Fruit fly (Drosophila melanogaster) whole organism, embryonic: ENCODE data around the gene beat-IIa.

Experiments used
- CG10462 ChIP-seq: fragments of 200-800 bp; sonication (Bioruptor generic); optimal IDR thresholded peaks from 2 replicates; lab custom pipeline; 2016; ENCODE audit warnings: missing biosample characterization, missing genetic modification characterization
- CG11560 ChIP-seq: fragments of 200-800 bp; sonication (Bioruptor generic); IDR thresholded peaks from 3 replicates; pipeline ENCODE4 v1.3.6; 2022; ENCODE audit warnings: missing biosample characterization, missing genetic modification characterization
- CG12659 ChIP-seq: fragments of 200-800 bp; sonication (Bioruptor generic); optimal IDR thresholded peaks from 3 replicates; lab custom pipeline; 2017; ENCODE audit warnings: mild to moderate bottlenecking, missing biosample characterization, missing genetic modification reagents, missing genetic modification characterization
- CG15269 ChIP-seq: fragments of 200-800 bp; sonication (Bioruptor generic); optimal IDR thresholded peaks from 2 replicates; lab custom pipeline; 2018; ENCODE audit warnings: missing biosample characterization, mild to moderate bottlenecking, missing genetic modification characterization, moderate library complexity
- CG15601 ChIP-seq: fragments of 200-800 bp; sonication (Bioruptor generic); optimal IDR thresholded peaks from 3 replicates; lab custom pipeline; 2019; ENCODE audit warnings: missing biosample characterization, mild to moderate bottlenecking, missing genetic modification characterization, moderate library complexity
- CG1603 ChIP-seq: fragments of 200-800 bp; sonication (Bioruptor generic); optimal IDR thresholded peaks from 2 replicates; lab custom pipeline; 2019; ENCODE audit warnings: missing biosample characterization, mild to moderate bottlenecking, missing genetic modification characterization, moderate library complexity
- CG17186 ChIP-seq: fragments of 200-800 bp; sonication (Bioruptor generic); optimal IDR thresholded peaks from 3 replicates; lab custom pipeline; 2017; ENCODE audit warnings: missing biosample characterization, missing genetic modification reagents, missing genetic modification characterization
- CG18476 ChIP-seq: fragments of 200-800 bp; sonication (Bioruptor generic); optimal IDR thresholded peaks from 2 replicates; lab custom pipeline; 2016; ENCODE audit warnings: missing biosample characterization, mild to moderate bottlenecking, missing genetic modification characterization
- CG2120 ChIP-seq: fragments of 200-800 bp; sonication (Bioruptor generic); optimal IDR thresholded peaks from 3 replicates; lab custom pipeline; 2016; ENCODE audit warnings: missing biosample characterization, missing genetic modification characterization
- CG2678 ChIP-seq: fragments of 200-800 bp; sonication (Bioruptor generic); optimal IDR thresholded peaks from 3 replicates; lab custom pipeline; 2019; ENCODE audit warnings: missing biosample characterization, mild to moderate bottlenecking, missing genetic modification characterization, moderate library complexity
- CG3065 ChIP-seq: fragments of 200-800 bp; sonication (Bioruptor generic); optimal IDR thresholded peaks from 2 replicates; lab custom pipeline; 2016; ENCODE audit warnings: missing biosample characterization, missing genetic modification characterization
- CG3163 ChIP-seq: fragments of 200-800 bp; sonication (Bioruptor generic); optimal IDR thresholded peaks from 3 replicates; lab custom pipeline; 2016; ENCODE audit warnings: missing biosample characterization, missing genetic modification characterization
- CG3281 ChIP-seq: fragments of 200-800 bp; sonication (Bioruptor generic); optimal IDR thresholded peaks from 3 replicates; lab custom pipeline; 2017; ENCODE audit warnings: missing biosample characterization, mild to moderate bottlenecking, missing genetic modification characterization
- CG6654 ChIP-seq: fragments of 200-800 bp; sonication (Bioruptor generic); optimal IDR thresholded peaks from 2 replicates; lab custom pipeline; 2017; ENCODE audit warnings: missing biosample characterization, mild to moderate bottlenecking, missing genetic modification characterization
- CG7372 ChIP-seq: fragments of 200-800 bp; sonication (Bioruptor generic); IDR thresholded peaks from 2 replicates; pipeline ENCODE4 v1.3.6; 2022; ENCODE audit warnings: missing biosample characterization, missing genetic modification characterization
- CG8924 ChIP-seq: fragments of 200-800 bp; optimal IDR thresholded peaks from 3 replicates; lab custom pipeline; 2019; ENCODE audit warnings: missing biosample characterization, mild to moderate bottlenecking, missing genetic modification characterization, moderate library complexity
- D19A ChIP-seq: fragments of 200-800 bp; optimal IDR thresholded peaks from 3 replicates; lab custom pipeline; 2019; ENCODE audit warnings: missing biosample characterization, mild to moderate bottlenecking, missing genetic modification characterization, moderate library complexity
- Dad ChIP-seq: fragments of 200-800 bp; sonication (Bioruptor generic); optimal IDR thresholded peaks from 3 replicates; lab custom pipeline; 2016; ENCODE audit warnings: missing biosample characterization, missing genetic modification characterization
- Dref ChIP-seq: fragments of 200-800 bp; sonication (Bioruptor generic); IDR thresholded peaks from 2 replicates; pipeline ENCODE4 v1.3.6; 2022; ENCODE audit warnings: missing biosample characterization, missing genetic modification characterization
- Lhr ChIP-seq: fragments of 200-800 bp; sonication (Bioruptor generic); optimal IDR thresholded peaks from 3 replicates; lab custom pipeline; 2017; ENCODE audit warnings: mild to moderate bottlenecking, missing biosample characterization, missing genetic modification reagents, missing genetic modification characterization
- Lpt ChIP-seq: fragments of >200 bp; optimal IDR thresholded peaks from 2 replicates; lab custom pipeline; 2018; ENCODE audit warnings: missing biosample characterization, missing genetic modification characterization
- Max ChIP-seq: fragments of 200-800 bp; sonication (Bioruptor generic); optimal IDR thresholded peaks from 2 replicates; lab custom pipeline; 2016; ENCODE audit warnings: missing biosample characterization, mild to moderate bottlenecking, missing genetic modification characterization
- Mes4 ChIP-seq: fragments of 200-800 bp; sonication (Bioruptor generic); optimal IDR thresholded peaks from 2 replicates; lab custom pipeline; 2016; ENCODE audit warnings: missing biosample characterization, missing genetic modification characterization
- Mrtf ChIP-seq: fragments of 200-800 bp; sonication (Bioruptor generic); IDR thresholded peaks from 3 replicates; pipeline ENCODE4 v1.3.6; 2022; ENCODE audit warnings: missing biosample characterization, missing genetic modification characterization
- Oli ChIP-seq: fragments of 200-800 bp; sonication (Bioruptor generic); optimal IDR thresholded peaks from 2 replicates; lab custom pipeline; 2018; ENCODE audit warnings: missing biosample characterization, mild to moderate bottlenecking, missing genetic modification characterization, moderate library complexity
- Rfx ChIP-seq: fragments of 200-800 bp; sonication (Bioruptor generic); IDR thresholded peaks from 2 replicates; pipeline ENCODE4 v1.3.6; 2022; ENCODE audit warnings: missing biosample characterization, missing genetic modification characterization
- Side ChIP-seq: fragments of 200-800 bp; sonication (Bioruptor generic); optimal IDR thresholded peaks from 2 replicates; lab custom pipeline; 2016; ENCODE audit warnings: missing biosample characterization, missing genetic modification characterization
- Sry-β ChIP-seq: fragments of 200-800 bp; sonication (Bioruptor generic); optimal IDR thresholded peaks from 2 replicates; lab custom pipeline; 2018; ENCODE audit warnings: missing biosample characterization, mild to moderate bottlenecking, missing genetic modification characterization, moderate library complexity
- Taf1 ChIP-seq: fragments of 200-800 bp; sonication (Bioruptor generic); IDR thresholded peaks from 2 replicates; pipeline ENCODE4 v1.3.6; 2022; ENCODE audit warnings: missing biosample characterization, missing genetic modification characterization
- YL-1 ChIP-seq: fragments of 200-800 bp; sonication (Bioruptor generic); optimal IDR thresholded peaks from 3 replicates; lab custom pipeline; 2017; ENCODE audit warnings: missing biosample characterization, mild to moderate bottlenecking, missing genetic modification characterization
- btn ChIP-seq: fragments of 200-800 bp; sonication (Bioruptor generic); optimal IDR thresholded peaks from 2 replicates; lab custom pipeline; 2016; ENCODE audit warnings: missing biosample characterization, missing genetic modification characterization
- dpn ChIP-seq, 2 experiments: fragments of 200-800 bp; sonication (Bioruptor generic); optimal IDR thresholded peaks; 3 replicates each; lab custom pipeline; 2016; ENCODE audit warnings: missing biosample characterization in 2 of 2, missing genetic modification characterization in 2 of 2
- esg ChIP-seq: fragments of 200-800 bp; sonication (Bioruptor generic); conservative IDR thresholded peaks from 2 replicates; pipeline ENCODE4 v1.3.6; 2022; ENCODE audit warnings: missing biosample characterization, missing genetic modification characterization
- fru ChIP-seq: fragments of >200 bp; optimal IDR thresholded peaks from 2 replicates; lab custom pipeline; 2017
- ftz-f1 ChIP-seq: fragments of 200-800 bp; sonication (Bioruptor generic); optimal IDR thresholded peaks from 2 replicates; lab custom pipeline; 2016; ENCODE audit warnings: missing biosample characterization, missing genetic modification characterization
- hbn ChIP-seq: fragments of 200-800 bp; sonication (Bioruptor generic); IDR thresholded peaks from 2 replicates; pipeline ENCODE4 v1.3.6; 2022; ENCODE audit warnings: missing biosample characterization, missing genetic modification characterization; ENCODE audit not compliant: partially characterized antibody
- kay ChIP-seq: fragments of 200-800 bp; sonication (Bioruptor generic); optimal IDR thresholded peaks from 2 replicates; lab custom pipeline; 2016; ENCODE audit warnings: missing biosample characterization, missing genetic modification characterization
- lab ChIP-seq: fragments of 200-800 bp; sonication (Bioruptor generic); optimal IDR thresholded peaks from 3 replicates; lab custom pipeline; 2017; ENCODE audit warnings: missing biosample characterization, missing genetic modification characterization, mild to moderate bottlenecking, moderate library complexity, missing genetic modification reagents
- nau ChIP-seq: fragments of 200-800 bp; sonication (Bioruptor generic); optimal IDR thresholded peaks from 3 replicates; lab custom pipeline; 2017; ENCODE audit warnings: missing biosample characterization, mild to moderate bottlenecking, missing genetic modification characterization, missing genetic modification reagents
- row ChIP-seq: fragments of 200-800 bp; sonication (Bioruptor generic); IDR thresholded peaks from 3 replicates; pipeline ENCODE4 v1.3.6; 2022; ENCODE audit warnings: missing biosample characterization, missing genetic modification characterization
- salm ChIP-seq: fragments of 200-800 bp; sonication (Bioruptor generic); optimal IDR thresholded peaks from 2 replicates; lab custom pipeline; 2018; ENCODE audit warnings: missing biosample characterization, mild to moderate bottlenecking, missing genetic modification characterization
- sima ChIP-seq: fragments of 200-800 bp; sonication (Bioruptor generic); optimal IDR thresholded peaks from 2 replicates; lab custom pipeline; 2016; ENCODE audit warnings: missing biosample characterization, missing genetic modification characterization
- sob ChIP-seq: fragments of 200-800 bp; sonication (Bioruptor generic); IDR thresholded peaks from 2 replicates; pipeline ENCODE4 v1.3.6; 2022; ENCODE audit warnings: missing biosample characterization, missing genetic modification characterization
- toy ChIP-seq: fragments of 200-800 bp; sonication (Bioruptor generic); IDR thresholded peaks from 2 replicates; pipeline ENCODE4 v1.3.6; 2022; ENCODE audit warnings: missing biosample characterization, missing genetic modification characterization
- tx ChIP-seq: fragments of 200-800 bp; sonication (Bioruptor generic); optimal IDR thresholded peaks from 2 replicates; lab custom pipeline; 2016; ENCODE audit warnings: missing biosample characterization, missing genetic modification characterization
- usp ChIP-seq: fragments of >200 bp; optimal IDR thresholded peaks from 2 replicates; lab custom pipeline; 2017; ENCODE audit warnings: missing biosample characterization, missing genetic modification characterization
- zf30C ChIP-seq: fragments of 200-800 bp; sonication (Bioruptor generic); optimal IDR thresholded peaks from 3 replicates; lab custom pipeline; 2018; ENCODE audit warnings: missing biosample characterization, mild to moderate bottlenecking, missing genetic modification characterization
- zfh1 ChIP-seq: fragments of 200-800 bp; sonication (Bioruptor generic); IDR thresholded peaks from 3 replicates; pipeline ENCODE4 v1.3.6; 2022; ENCODE audit warnings: missing biosample characterization, missing genetic modification characterization
- zfh2 ChIP-seq: fragments of 200-800 bp; sonication (Bioruptor generic); optimal IDR thresholded peaks from 2 replicates; lab custom pipeline; 2016; ENCODE audit warnings: missing biosample characterization, missing genetic modification characterization

beat-IIa gene

dm6 chr3R:17394318-17395188 is 28.6 kb upstream of the beat-IIa start, which contains the start of gene CREG (continued):
- TF ChIP-seq usp (no peak), sob (GFP tag; lab: Robert Waterston, UW) (no peak), CG6654 (no peak), CG8924 (tag; lab: Kevin White, UChicago) (peak; percentile 19), CG12659 (GFP tag; lab: Kevin White, UChicago) (peak; percentile 20), zfh1 (GFP tag; lab: Robert Waterston, UW) (0 out of 3 replicates have a peak, but pooled peaks have one; percentile 38), YL-1 (GFP tag; lab: Kevin White, UChicago) (peak; percentile 32), CG2678 (peak; percentile 54), row (GFP tag; lab: Robert Waterston, UW) (peak; percentile 79), Side (GFP tag; lab: Kevin White, UChicago) (no peak), CG3281 (no peak), zfh2 (no peak), Rfx (GFP tag; lab: Robert Waterston, UW) (0 out of 2 replicates have a peak, but pooled peaks have one; percentile 4), Oli (tag; lab: Kevin White, UChicago) (peak; percentile 16), Max (GFP tag; lab: Kevin White, UChicago) (peak; percentile 8), Sry-β (no peak), nau (GFP tag; lab: Kevin White, UChicago) (peak; percentile 21), Dref (GFP tag; lab: Robert Waterston, UW) (no peak), D19A (peak; percentile 21), lab (GFP tag; lab: Kevin White, UChicago) (no peak)

- TF ChIP-seq salm (tag; lab: Kevin White, UChicago) (peak; percentile 78), zf30C (no peak), CG3163 (GFP tag; lab: Kevin White, UChicago) (peak; percentile 79), ftz-f1 (peak; percentile 72), Mrtf (GFP tag; lab: Robert Waterston, UW) (peak; percentile 90), esg (GFP tag; lab: Robert Waterston, UW) (peak; percentile 91), Lpt (GFP tag; lab: Kevin White, UChicago) (no peak), dpn (GFP tag; optimal IDR thresholded peaks at IDR 0.05; lab: Kevin White, UChicago) (peak; percentile 97), fru (no peak), kay (peak; percentile 98), CG15601 (tag; lab: Kevin White, UChicago) (peak; percentile 98), Lhr (peak; percentile 84), CG18476 (GFP tag; lab: Kevin White, UChicago) (peak; percentile 94), sima (GFP tag; lab: Kevin White, UChicago) (peak; percentile 62), Taf1 (GFP tag; lab: Robert Waterston, UW) (peak; percentile 74), Mes4 (GFP tag; lab: Kevin White, UChicago) (peak; percentile 87), hbn (GFP tag; lab: Robert Waterston, UW) (peak; percentile 72), CG17186 (GFP tag; lab: Kevin White, UChicago) (peak; percentile 88), CG2120 (GFP tag; lab: Kevin White, UChicago) (peak; percentile 98), CG11560 (peak; percentile 87), CG3065 (peak; percentile 93), Dad (GFP tag; lab: Kevin White, UChicago) (peak; percentile 95), CG10462 (GFP tag; lab: Kevin White, UChicago) (peak; percentile 93), toy (peak; percentile 84; the same call in 1 of the 2 replicates), CG1603 (tag; lab: Kevin White, UChicago) (peak; percentile 93), tx (GFP tag; lab: Kevin White, UChicago) (peak; percentile 94), btn (peak; percentile 84), CG15269 (tag; lab: Kevin White, UChicago) (peak; percentile 95), CG7372 (peak; percentile 92)
Observed at dm6 chr3R:17391313-17391845, 25.5 kb upstream of the beat-IIa start, which contains the start of the genes Brf and sds22. Gene Brf, minus strand, starts transcription at chr3R:17391337. Gene sds22, plus strand, starts transcription at chr3R:17391594.
